Worm (Caenorhabditis elegans) whole organism, L4/young adult: Measurements from ENCODE around the gene Y71H2AR.2.

Experiments
- W03F9.2 ChIP-seq: fragments of 150-350 bp; optimal IDR thresholded peaks from 2 replicates; lab custom pipeline; 2014; ENCODE audit warnings: missing biosample characterization, missing genetic modification characterization
- dao-5 ChIP-seq: sonication (generic microtip); optimal IDR thresholded peaks from 2 replicates; lab custom pipeline; 2016; ENCODE audit warnings: missing genotype, missing genetic modification characterization, moderate library complexity, missing compliant biosample characterization
- him-1 ChIP-seq: sonication (generic microtip); optimal IDR thresholded peaks from 2 replicates; lab custom pipeline; 2016; ENCODE audit warnings: missing genotype, missing genetic modification reagents, missing genetic modification characterization, missing compliant biosample characterization

Gene Y71H2AR.2

DNA sequence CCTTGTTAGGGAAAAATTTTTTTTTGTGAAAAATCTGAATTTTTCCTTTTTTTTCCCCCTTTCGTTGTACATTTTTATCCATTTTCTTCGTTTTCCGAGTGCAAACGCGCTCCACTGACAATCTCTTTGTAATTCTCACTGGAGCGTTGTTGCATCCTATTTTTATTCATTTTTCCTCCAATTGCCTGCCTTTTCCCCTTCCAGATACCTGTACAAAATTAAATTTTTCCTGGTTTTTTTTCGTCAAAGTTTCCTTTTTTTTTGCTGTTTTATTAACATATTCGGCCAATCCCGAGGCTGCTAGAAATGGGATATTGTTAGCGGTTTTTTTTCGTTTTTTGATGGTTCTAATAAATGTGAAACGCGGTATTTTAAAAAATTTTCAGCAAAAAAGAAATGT is 29.3 kb downstream of the Y71H2AR.2 start:
- TF ChIP-seq him-1 (tag; lab: Kevin White, UChicago) (no peak), dao-5 (tag; lab: Kevin White, UChicago) (no peak), W03F9.2 (tag; lab: Kevin White, UChicago) (no peak)

DNA sequence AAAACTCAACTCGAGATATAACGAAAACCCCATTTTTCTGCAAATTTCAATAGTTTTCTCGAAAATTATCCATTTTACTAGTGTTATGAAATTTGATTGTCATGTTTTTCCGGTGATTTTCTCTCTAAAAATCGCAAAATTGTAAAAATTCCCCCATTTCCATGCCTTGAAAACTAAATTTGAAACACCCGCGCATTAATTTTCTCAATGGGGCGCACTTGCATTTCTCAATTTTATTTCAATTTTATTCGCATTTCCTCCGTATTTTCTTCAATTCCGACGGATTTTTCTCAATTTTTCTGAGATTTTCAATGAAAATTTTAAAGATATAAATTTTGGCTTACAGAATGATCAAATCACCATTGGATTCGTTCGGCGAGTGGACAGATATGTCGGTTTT is 35.6 kb downstream of the Y71H2AR.2 start, which contains the start of gene Y71H2AM.3:
Y71H2AM.3 (plus strand) TSS at position 347 of the 400 bp plus-strand sequence.
- TF ChIP-seq him-1 (tag; lab: Kevin White, UChicago) (no peak), dao-5 (tag; lab: Kevin White, UChicago) (no peak), W03F9.2 (tag; lab: Kevin White, UChicago) (no peak)

DNA sequence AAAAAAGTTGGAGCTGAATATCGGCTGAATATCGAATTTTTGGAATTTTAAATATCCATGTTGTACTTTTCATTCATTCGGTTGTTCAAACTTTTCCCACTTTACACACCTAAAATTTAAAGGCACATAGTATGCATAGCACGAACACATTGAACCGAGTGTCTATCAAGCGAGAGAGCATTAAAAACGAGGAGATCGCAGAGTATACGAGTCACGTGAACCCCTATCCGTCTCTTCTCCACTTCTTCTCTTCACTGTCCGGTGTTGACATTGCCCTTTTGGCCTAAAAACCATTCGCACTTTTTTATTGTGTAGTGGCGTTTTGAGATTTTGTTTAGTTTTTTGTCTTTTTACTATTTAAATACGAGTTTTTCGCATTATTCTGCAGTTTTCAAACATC is 36.3 kb downstream of the Y71H2AR.2 start:
- peak; percentile 47 for TF ChIP-seq W03F9.2 (tag; lab: Kevin White, UChicago)
- no peak for TF ChIP-seq him-1 (tag; lab: Kevin White, UChicago)

ce11 chrIII:2801800-2802515 is 38.8 kb downstream of the Y71H2AR.2 start, which contains the start of the genes twk-45 and Y71H2AM.25:
twk-45 (minus strand) TSS chrIII:2801900.
Y71H2AM.25 (plus strand) TSS chrIII:2802465.
- TF ChIP-seq W03F9.2 (tag; lab: Kevin White, UChicago) (no peak), him-1 (tag; lab: Kevin White, UChicago) (no peak)

DNA sequence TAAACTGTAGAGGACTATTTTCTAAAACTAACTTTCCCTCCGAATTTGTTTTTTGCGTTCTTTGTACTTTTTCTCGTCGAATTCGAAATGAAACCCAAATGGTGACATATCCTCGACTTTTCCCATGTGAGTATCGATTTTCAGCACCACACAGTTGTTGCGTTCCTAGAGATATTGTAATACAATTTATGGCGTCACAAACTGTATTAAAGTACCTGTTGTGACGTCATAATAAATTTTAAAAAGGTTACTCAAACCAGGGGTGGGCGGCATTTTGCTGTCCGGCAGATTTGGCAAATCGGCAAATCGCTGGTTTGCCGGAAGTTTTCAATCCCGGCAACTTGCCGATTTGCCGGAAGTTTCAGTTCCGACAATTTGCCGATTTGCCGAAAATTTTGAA is 40.0 kb downstream of the Y71H2AR.2 start:
- TF ChIP-seq W03F9.2 (tag; lab: Kevin White, UChicago) (no peak), dao-5 (tag; lab: Kevin White, UChicago) (no peak), him-1 (tag; lab: Kevin White, UChicago) (no peak)

DNA sequence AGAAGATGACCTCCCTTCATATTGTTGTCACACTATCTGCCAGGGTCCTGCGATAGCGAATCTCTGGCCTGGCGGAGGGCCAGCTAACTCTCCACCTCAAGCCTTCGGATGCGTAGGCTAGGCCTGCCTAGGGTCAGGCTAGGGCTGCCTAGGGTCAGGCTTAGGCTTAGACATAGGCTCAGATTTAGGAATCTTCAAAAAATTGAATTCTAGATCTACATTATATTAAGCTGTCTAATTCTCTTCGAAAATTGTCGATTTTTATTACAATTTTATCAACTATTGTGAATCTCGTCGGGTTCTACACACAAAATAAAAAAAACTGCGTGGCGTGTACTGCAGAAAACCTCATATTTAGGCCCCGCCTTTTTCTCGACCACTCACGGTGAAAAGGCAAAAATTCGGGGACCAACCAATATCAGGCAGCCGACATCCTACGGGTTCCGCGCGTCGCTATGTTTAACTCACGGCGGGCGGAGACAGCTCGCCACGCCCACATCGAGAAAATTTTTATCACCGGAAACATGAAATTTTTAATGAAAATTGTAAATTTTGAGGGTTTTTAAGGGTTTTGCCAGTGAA is 45.2 kb downstream of the Y71H2AR.2 start:
- TF ChIP-seq dao-5 (tag; lab: Kevin White, UChicago) = no peak
- no peak for TF ChIP-seq him-1 (tag; lab: Kevin White, UChicago)
- TF ChIP-seq W03F9.2 (tag; lab: Kevin White, UChicago) = no peak

DNA sequence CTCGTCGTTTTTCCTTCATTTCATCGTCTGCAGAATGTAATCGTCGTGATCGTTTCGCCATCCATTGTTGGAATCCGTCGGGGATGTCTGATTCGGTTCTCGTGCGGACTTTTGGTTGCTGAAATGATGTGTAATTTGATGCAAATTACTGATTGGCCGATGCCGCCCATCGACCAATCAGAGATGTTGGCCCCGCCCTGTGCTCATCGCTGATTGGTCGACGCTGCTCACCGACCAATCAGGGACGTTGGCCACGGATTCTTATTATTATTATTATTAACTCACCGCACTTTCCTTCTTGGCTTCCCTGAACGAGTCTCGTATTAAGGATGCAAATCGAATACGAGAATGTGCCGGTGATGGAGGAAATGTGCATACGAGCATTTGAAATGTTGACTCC is 46.7 kb downstream of the Y71H2AR.2 start:
- TF ChIP-seq dao-5 (tag; lab: Kevin White, UChicago) (no peak), him-1 (tag; lab: Kevin White, UChicago) (no peak), W03F9.2 (tag; lab: Kevin White, UChicago) (no peak)
